Worm (Caenorhabditis elegans) whole organism, mixed stage, embryonic: ENCODE measurements around the gene col-89.

Source experiments
- ces-1 ChIP-seq: fragments of 150-350 bp; optimal IDR thresholded peaks from 2 replicates; lab custom pipeline; 2014; ENCODE audit warnings: missing biosample characterization, missing genetic modification reagents, missing genetic modification characterization
- elt-3 ChIP-seq: fragments of 150-350 bp; optimal IDR thresholded peaks from 2 replicates; lab custom pipeline; 2014; ENCODE audit warnings: missing biosample characterization, missing genetic modification characterization
- ham-2 ChIP-seq: fragments of 200-800 bp; sonication (Bioruptor generic); optimal IDR thresholded peaks from 2 replicates; lab custom pipeline; 2018; ENCODE audit warnings: mild to moderate bottlenecking, missing genetic modification characterization, missing compliant biosample characterization
- nhr-12 ChIP-seq: fragments of 150-350 bp; optimal IDR thresholded peaks from 2 replicates; lab custom pipeline; 2014; ENCODE audit warnings: missing biosample characterization, missing genetic modification characterization
- nhr-2 ChIP-seq: fragments of 150-350 bp; optimal IDR thresholded peaks from 2 replicates; lab custom pipeline; 2014; ENCODE audit warnings: missing biosample characterization, missing genetic modification characterization
- nhr-237 ChIP-seq: fragments of 150-350 bp; optimal IDR thresholded peaks from 2 replicates; lab custom pipeline; 2014; ENCODE audit warnings: missing biosample characterization, missing genetic modification characterization
- snpc-4 ChIP-seq: fragments of 150-350 bp; optimal IDR thresholded peaks from 2 replicates; lab custom pipeline; 2014; ENCODE audit warnings: missing biosample characterization, missing genetic modification characterization
- sptf-1 ChIP-seq: sonication (generic microtip); optimal IDR thresholded peaks from 2 replicates; lab custom pipeline; 2017; ENCODE audit warnings: mild to moderate bottlenecking, missing genetic modification characterization, moderate library complexity, missing compliant biosample characterization
- unc-39 ChIP-seq: fragments of 150-350 bp; optimal IDR thresholded peaks from 2 replicates; lab custom pipeline; 2014; ENCODE audit warnings: missing biosample characterization, missing genetic modification characterization
- ztf-11 ChIP-seq: fragments of 150-350 bp; optimal IDR thresholded peaks from 2 replicates; lab custom pipeline; 2014; ENCODE audit warnings: missing biosample characterization, missing genetic modification characterization

ce11 chrIII:4763509-4763908 lies 15.6 kb downstream of the col-89 start, which contains the start of gene B0393.4:
- TF ChIP-seq nhr-2 (no peak), snpc-4 (tag; lab: Kevin White, UChicago) (no peak), nhr-12 (no peak), ces-1 (GFP tag; lab: Kevin White, UChicago) (no peak), ztf-11 (no peak), elt-3 (no peak), nhr-237 (no peak), sptf-1 (no peak), ham-2 (GFP tag; lab: Kevin White, UChicago) (no peak), unc-39 (no peak)
